Worm (Caenorhabditis elegans): ENCODE results near the gene T04B2.8.

T04B2.8 gene

DNA sequence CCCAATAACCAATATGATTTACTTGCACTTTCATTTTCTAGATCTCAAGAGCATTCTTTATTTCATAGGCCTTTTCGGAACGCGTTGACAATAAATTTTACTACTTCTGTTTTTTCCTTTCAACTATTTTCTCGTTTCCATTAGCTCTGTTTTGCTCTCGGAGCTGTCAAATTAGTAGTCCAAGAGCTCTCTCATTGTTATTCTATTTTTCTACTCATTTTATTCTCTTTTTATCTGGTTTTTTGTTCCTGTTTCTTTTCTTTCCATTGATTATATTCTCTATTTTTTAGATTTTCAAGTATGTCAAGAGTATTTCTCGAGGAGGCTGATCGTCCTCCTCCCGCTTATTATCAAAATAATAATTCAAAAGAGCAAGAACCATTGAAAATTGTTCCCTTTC, 3.9 kb downstream of the T04B2.8 start, which contains the start of gene T04B2.3:
T04B2.3 (plus strand) TSS at position 301 of the 400 bp plus-strand sequence.
- TF ChIP-seq ceh-63 (GFP tag; optimal IDR thresholded peaks at IDR 0.05), result no peak
- no peak for TF ChIP-seq egl-27 (tag; optimal IDR thresholded peaks at IDR 0.05)
- TF ChIP-seq lin-13 (GFP tag; optimal IDR thresholded peaks at IDR 0.05), result no peak
- TF ChIP-seq nhr-28 (tag; optimal IDR thresholded peaks at IDR 0.05), result no peak
- TF ChIP-seq nhr-20 (tag; optimal IDR thresholded peaks at IDR 0.05), result no peak
- TF ChIP-seq fos-1 (tag; optimal IDR thresholded peaks at IDR 0.05), result no peak
- TF ChIP-seq nhr-12 (tag; optimal IDR thresholded peaks at IDR 0.05), result no peak
- TF ChIP-seq ceh-8 (GFP tag; optimal IDR thresholded peaks at IDR 0.05), result no peak
- no peak for TF ChIP-seq ceh-90 (tag; optimal IDR thresholded peaks at IDR 0.05)
- TF ChIP-seq ces-1 (GFP tag; optimal IDR thresholded peaks at IDR 0.05), result no peak
- no peak for TF ChIP-seq zip-4 (GFP tag; optimal IDR thresholded peaks at IDR 0.05)
- TF ChIP-seq fkh-4 (tag; optimal IDR thresholded peaks at IDR 0.05; ENCODE audit: borderline replicate concordance), result no peak

DNA sequence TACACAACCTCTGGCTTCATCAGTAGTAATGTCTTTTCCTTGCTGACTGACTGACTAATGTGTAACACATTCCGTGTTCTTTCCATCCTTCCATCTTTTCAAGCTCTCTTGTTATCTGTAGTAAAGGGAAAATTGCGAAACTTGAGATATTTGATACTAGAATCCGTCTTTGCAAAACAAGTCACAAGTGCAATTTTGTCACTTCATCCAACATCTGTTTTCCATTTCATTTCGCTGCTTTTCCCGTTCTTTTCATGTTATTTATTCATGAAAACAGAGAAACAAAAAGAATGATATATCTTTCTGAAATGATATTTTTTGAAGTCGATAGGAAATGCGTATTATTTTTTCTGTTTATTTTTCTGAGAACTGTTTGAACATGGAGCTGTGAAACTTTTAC, 5.0 kb downstream of the T04B2.8 start:
- no peak for TF ChIP-seq irx-1 (tag; optimal IDR thresholded peaks at IDR 0.05)
- TF ChIP-seq efl-1 (optimal IDR thresholded peaks at IDR 0.05), result no peak
- no peak for TF ChIP-seq efl-1 (GFP tag; optimal IDR thresholded peaks at IDR 0.05 in 1 of 2)
- TF ChIP-seq dsc-1 (tag; optimal IDR thresholded peaks at IDR 0.05), result peak; percentile 83
- no peak for TF ChIP-seq ceh-8 (GFP tag; optimal IDR thresholded peaks at IDR 0.05)
- TF ChIP-seq hpl-2 (GFP tag; optimal IDR thresholded peaks at IDR 0.05), result no peak
- no peak for TF ChIP-seq ceh-82 (tag; optimal IDR thresholded peaks at IDR 0.05)
- no peak for TF ChIP-seq unc-30 (tag; optimal IDR thresholded peaks at IDR 0.05)
- TF ChIP-seq sox-4 (tag; optimal IDR thresholded peaks at IDR 0.05), result no peak
- TF ChIP-seq nhr-28 (tag; optimal IDR thresholded peaks at IDR 0.05), result no peak
- no peak for TF ChIP-seq nhr-237 (tag; optimal IDR thresholded peaks at IDR 0.05)
- no peak for TF ChIP-seq unc-130 (tag; optimal IDR thresholded peaks at IDR 0.05)
- TF ChIP-seq fkh-4 (tag; optimal IDR thresholded peaks at IDR 0.05; ENCODE audit: borderline replicate concordance), result peak; percentile 58
- TF ChIP-seq nhr-12 (tag; optimal IDR thresholded peaks at IDR 0.05), result no peak
- TF ChIP-seq ceh-88 (GFP tag; IDR thresholded peaks at IDR 0.05), result no peak
- no peak for TF ChIP-seq dpl-1 (GFP tag; optimal IDR thresholded peaks at IDR 0.05)
- TF ChIP-seq hlh-17 (GFP tag; optimal IDR thresholded peaks at IDR 0.05; ENCODE audit: borderline replicate concordance), result no peak
- peak; percentile 14 for TF ChIP-seq lin-14 (GFP tag; optimal IDR thresholded peaks at IDR 0.05)
- TF ChIP-seq blmp-1 (tag; optimal IDR thresholded peaks at IDR 0.05), result no peak

DNA sequence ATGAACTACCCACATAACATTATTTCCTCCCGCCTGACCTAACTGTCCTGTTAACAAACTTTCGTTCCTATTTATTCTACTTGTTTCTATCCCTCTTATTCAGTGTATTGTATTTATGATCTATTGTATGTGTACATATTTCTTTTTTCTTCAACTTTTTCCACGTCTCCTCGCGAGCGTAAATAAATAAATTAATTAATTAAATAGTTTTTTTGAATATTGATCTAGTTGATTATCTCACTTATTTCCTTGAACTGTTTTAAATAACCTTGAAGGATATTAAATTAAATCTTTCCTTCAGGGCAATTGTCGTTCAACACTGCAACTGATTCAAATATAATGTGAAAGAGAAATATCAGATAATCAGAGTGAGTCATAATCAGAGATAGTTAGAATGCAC, 8.1 kb downstream of the T04B2.8 start, which contains the start of gene frk-1:
frk-1 (plus strand) TSS at position 301 of the 400 bp plus-strand sequence.
- no peak for TF ChIP-seq sox-4 (tag; optimal IDR thresholded peaks at IDR 0.05)
- no peak for TF ChIP-seq fkh-4 (tag; optimal IDR thresholded peaks at IDR 0.05; ENCODE audit: borderline replicate concordance)
- TF ChIP-seq lin-13 (GFP tag; optimal IDR thresholded peaks at IDR 0.05), result no peak
- no peak for TF ChIP-seq C16A3.4 (tag; optimal IDR thresholded peaks at IDR 0.05)
- no peak for TF ChIP-seq ceh-8 (GFP tag; optimal IDR thresholded peaks at IDR 0.05)
- TF ChIP-seq irx-1 (tag; optimal IDR thresholded peaks at IDR 0.05), result no peak
- no peak for TF ChIP-seq efl-1 (optimal IDR thresholded peaks at IDR 0.05)
- no peak for TF ChIP-seq efl-1 (GFP tag; optimal IDR thresholded peaks at IDR 0.05 in 1 of 2)
- no peak for TF ChIP-seq snpc-4 (tag; optimal IDR thresholded peaks at IDR 0.05)
- TF ChIP-seq vab-15 (tag; optimal IDR thresholded peaks at IDR 0.05), result no peak
- no peak for TF ChIP-seq ama-1 (optimal IDR thresholded peaks at IDR 0.05)
- TF ChIP-seq swsn-7 (tag; optimal IDR thresholded peaks at IDR 0.05), result no peak
- no peak for TF ChIP-seq ztf-4 (tag; optimal IDR thresholded peaks at IDR 0.05)
- TF ChIP-seq mab-9 (GFP tag; IDR thresholded peaks at IDR 0.05), result no peak
- TF ChIP-seq lin-35 (GFP tag; optimal IDR thresholded peaks at IDR 0.05), result no peak
- TF ChIP-seq zip-4 (GFP tag; optimal IDR thresholded peaks at IDR 0.05), result no peak

DNA sequence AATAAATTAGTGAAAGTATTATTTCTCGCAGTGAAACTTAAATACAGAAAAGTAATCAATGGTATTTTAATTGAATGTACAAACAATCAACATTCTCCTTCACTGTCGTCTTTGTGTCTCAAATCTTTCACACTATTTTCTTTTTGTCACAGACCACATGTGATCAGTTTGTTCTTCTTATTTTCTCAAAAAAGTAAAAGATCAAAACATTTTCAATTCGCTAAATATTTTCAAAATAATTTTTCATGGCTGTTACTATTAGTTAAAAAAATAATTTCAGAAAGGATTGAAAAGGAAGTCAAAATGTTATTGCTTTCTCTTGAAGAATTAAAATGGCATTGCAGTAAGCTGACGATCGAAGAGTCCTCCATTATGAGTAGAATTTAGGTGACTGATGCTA, 10.2 kb downstream of the T04B2.8 start, which contains the start of gene dhs-31:
dhs-31 (minus strand) TSS at position 101 of the 400 bp plus-strand sequence.
- no peak for TF ChIP-seq ceh-88 (GFP tag; IDR thresholded peaks at IDR 0.05)
- peak in 1 of 6 experiments; percentile 11 for TF ChIP-seq elt-3 (tag; optimal IDR thresholded peaks at IDR 0.05)
- peak; percentile 42 for TF ChIP-seq blmp-1 (tag; optimal IDR thresholded peaks at IDR 0.05)
- TF ChIP-seq nhr-85 (tag), result peak; percentile 22

Measured in whole organism, L1 larva.